Worm (Caenorhabditis elegans): ENCODE data around the gene frm-3.

Gene frm-3

DNA sequence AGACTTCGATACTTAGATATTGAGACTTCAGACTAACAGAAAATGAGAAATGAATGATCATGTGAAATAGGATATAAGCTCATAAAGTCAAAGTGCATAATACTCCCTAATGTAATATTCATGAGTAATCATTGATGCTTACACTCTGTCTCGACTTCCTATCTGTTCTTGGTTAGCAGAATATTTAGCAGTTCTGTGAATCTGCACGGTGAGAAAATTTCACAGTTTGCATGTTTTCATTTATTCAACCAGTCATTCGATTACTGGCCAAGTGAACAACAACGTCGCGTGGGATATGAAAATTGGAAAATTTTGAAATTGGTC is 35.2 kb downstream of the frm-3 start:
- TF ChIP-seq ceh-45 (GFP tag; IDR thresholded peaks at IDR 0.05) (no peak), unc-42 (tag; optimal IDR thresholded peaks at IDR 0.05) (peak; percentile 14), ceh-31 (tag; optimal IDR thresholded peaks at IDR 0.05) (peak; percentile 26)

DNA sequence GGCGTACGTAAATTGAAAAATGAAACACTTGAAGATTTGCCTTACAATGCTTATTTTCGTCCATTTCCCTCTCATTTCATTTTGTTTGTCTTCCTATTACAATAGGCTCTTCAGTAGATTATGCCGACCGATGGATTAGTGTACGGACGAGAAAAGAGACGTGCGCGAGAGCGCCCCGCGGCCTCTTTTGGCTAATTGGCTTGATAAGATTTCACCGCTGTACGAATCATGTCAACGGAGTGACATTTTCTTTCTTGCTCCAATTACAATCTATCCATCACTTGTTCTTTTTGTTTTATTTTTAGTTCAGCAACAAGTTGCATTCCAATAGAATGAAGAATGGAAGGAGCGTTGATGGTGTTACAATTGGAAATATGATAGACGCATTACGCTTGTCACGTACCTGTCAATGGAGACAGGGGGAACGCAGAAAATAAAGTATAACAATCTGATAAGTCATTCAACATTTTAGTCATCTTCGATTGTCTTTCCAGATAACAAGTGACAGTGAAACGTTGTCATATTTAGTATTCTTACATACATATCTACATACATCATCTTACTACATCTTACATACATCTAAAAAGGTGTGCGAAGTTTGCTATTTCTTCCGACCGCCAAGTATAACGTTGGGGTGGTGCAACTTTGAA is 35.9 kb downstream of the frm-3 start:
- TF ChIP-seq pros-1 (tag; optimal IDR thresholded peaks at IDR 0.05) (peak; percentile 39), nfya-1 (tag; optimal IDR thresholded peaks at IDR 0.05) (peak; percentile 40), hlh-6 (tag; optimal IDR thresholded peaks at IDR 0.05) (no peak), mec-3 (tag; optimal IDR thresholded peaks at IDR 0.05; ENCODE audit: borderline replicate concordance) (no peak), unc-42 (tag; optimal IDR thresholded peaks at IDR 0.05) (peak; percentile 83), tbx-2 (tag; optimal IDR thresholded peaks at IDR 0.05) (peak; percentile 31)

DNA sequence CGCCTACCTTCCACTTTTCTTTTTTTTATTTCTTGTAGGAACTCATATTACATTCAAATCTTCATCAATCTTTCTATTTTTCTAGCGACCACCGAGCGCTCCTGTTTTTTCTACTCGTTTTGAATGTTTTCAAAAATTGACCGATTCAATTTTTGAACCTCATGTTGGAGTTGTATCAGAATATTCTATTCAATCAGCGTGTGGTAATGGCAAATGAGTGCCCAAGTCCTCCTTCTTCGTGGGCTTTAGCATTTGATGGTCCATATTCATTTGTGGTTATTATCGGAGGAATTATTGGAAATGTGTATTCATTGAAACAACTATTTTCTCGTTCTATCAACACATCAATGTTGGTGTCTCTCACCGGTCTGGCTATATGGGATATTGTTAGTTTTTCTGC is 45.1 kb downstream of the frm-3 start, which contains the start of gene F52D10.4:
TSS of gene F52D10.4 (plus strand) at position 84 of the 400 bp plus-strand sequence.
- TF ChIP-seq mec-3 (tag; optimal IDR thresholded peaks at IDR 0.05; ENCODE audit: borderline replicate concordance) (no peak), hlh-6 (tag; optimal IDR thresholded peaks at IDR 0.05) (no peak), npax-4 (tag; optimal IDR thresholded peaks at IDR 0.05) (no peak), ceh-48 (tag; optimal IDR thresholded peaks at IDR 0.05) (no peak), hlh-13 (GFP tag; optimal IDR thresholded peaks at IDR 0.05) (no peak), ceh-9 (tag; optimal IDR thresholded peaks at IDR 0.05) (no peak), pax-1 (tag; optimal IDR thresholded peaks at IDR 0.05) (no peak), F13H6.1 (tag; optimal IDR thresholded peaks at IDR 0.05) (no peak), pha-4 (tag; optimal IDR thresholded peaks at IDR 0.05) (no peak), eyg-1 (tag; optimal IDR thresholded peaks at IDR 0.05) (no peak), ceh-30 (tag; optimal IDR thresholded peaks at IDR 0.05) (no peak), rnt-1 (tag; optimal IDR thresholded peaks at IDR 0.05) (no peak), ceh-6 (GFP tag; optimal IDR thresholded peaks at IDR 0.05) (no peak), ceh-19 (GFP tag; optimal IDR thresholded peaks at IDR 0.05) (no peak), ceh-34 (tag; optimal IDR thresholded peaks at IDR 0.05) (no peak), ceh-14 (tag; optimal IDR thresholded peaks at IDR 0.05) (no peak)

DNA sequence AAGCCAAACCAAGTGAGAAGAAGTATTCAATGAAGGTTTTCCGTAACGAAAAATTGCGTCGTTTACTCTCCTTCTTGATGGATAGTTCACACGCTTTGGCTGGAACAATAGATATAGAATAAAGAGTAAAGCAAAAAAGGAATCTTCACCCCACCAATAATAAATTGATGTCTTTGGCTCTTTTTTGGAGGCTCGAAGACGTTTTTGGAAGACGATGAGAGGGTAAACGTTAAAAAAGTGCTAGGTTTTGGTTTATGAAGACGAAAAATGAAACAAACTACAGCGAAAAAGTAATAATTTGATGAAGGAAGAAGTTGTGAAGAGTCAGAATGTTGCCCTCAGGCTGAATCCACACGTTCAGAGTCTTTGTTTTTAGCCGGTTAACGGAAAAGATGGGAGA is 49.7 kb downstream of the frm-3 start, which contains the start of gene sto-3:
TSS of gene sto-3 (minus strand) at position 101 of the 400 bp plus-strand sequence.
- TF ChIP-seq pha-4 (tag; optimal IDR thresholded peaks at IDR 0.05) (no peak), hlh-15 (tag; optimal IDR thresholded peaks at IDR 0.05) (no peak), C08G9.2 (tag; optimal IDR thresholded peaks at IDR 0.05) (no peak), che-1 (tag; optimal IDR thresholded peaks at IDR 0.05) (no peak), tbx-7 (tag; optimal IDR thresholded peaks at IDR 0.05) (no peak), npax-4 (tag; optimal IDR thresholded peaks at IDR 0.05) (no peak), sox-4 (tag; optimal IDR thresholded peaks at IDR 0.05) (no peak), hlh-8 (tag; optimal IDR thresholded peaks at IDR 0.05) (no peak), F13H6.1 (tag; optimal IDR thresholded peaks at IDR 0.05) (no peak), pax-1 (tag; optimal IDR thresholded peaks at IDR 0.05) (no peak)

DNA sequence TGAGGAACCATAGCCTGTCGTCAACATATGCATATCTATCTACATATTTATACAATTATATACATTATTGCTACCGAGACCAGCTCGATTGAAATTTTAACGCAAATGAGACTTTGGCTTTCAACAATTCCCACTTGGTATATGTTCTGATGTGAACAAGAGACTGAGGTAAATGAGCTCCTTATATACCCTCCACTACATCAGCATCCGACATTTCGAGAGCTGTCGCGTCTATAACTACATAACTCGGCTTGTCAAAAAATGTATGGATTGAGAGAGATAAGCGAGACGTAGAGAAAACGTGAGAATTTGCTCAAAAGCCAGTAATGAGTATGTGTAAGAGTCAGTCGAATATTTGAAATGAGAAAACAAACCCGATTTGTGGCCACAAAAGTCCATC is 51.1 kb downstream of the frm-3 start:
- TF ChIP-seq eyg-1 (tag; optimal IDR thresholded peaks at IDR 0.05) (no peak), syd-9 (tag; optimal IDR thresholded peaks at IDR 0.05) (no peak), ceh-18 (tag; optimal IDR thresholded peaks at IDR 0.05) (no peak), nfya-1 (tag; optimal IDR thresholded peaks at IDR 0.05) (no peak), ceh-31 (tag; optimal IDR thresholded peaks at IDR 0.05) (no peak), mec-3 (tag; optimal IDR thresholded peaks at IDR 0.05; ENCODE audit: borderline replicate concordance) (no peak), npax-4 (tag; optimal IDR thresholded peaks at IDR 0.05) (no peak), ztf-16 (tag; optimal IDR thresholded peaks at IDR 0.05) (no peak), elt-4 (tag; optimal IDR thresholded peaks at IDR 0.05) (no peak), C08G9.2 (tag; optimal IDR thresholded peaks at IDR 0.05) (no peak), odd-2 (tag; optimal IDR thresholded peaks at IDR 0.05) (no peak), pha-4 (tag; optimal IDR thresholded peaks at IDR 0.05) (no peak)

Data from whole organism, late embryonic.